Fruit fly (Drosophila melanogaster): ENCODE measurements around the gene CG13455.

DNA sequence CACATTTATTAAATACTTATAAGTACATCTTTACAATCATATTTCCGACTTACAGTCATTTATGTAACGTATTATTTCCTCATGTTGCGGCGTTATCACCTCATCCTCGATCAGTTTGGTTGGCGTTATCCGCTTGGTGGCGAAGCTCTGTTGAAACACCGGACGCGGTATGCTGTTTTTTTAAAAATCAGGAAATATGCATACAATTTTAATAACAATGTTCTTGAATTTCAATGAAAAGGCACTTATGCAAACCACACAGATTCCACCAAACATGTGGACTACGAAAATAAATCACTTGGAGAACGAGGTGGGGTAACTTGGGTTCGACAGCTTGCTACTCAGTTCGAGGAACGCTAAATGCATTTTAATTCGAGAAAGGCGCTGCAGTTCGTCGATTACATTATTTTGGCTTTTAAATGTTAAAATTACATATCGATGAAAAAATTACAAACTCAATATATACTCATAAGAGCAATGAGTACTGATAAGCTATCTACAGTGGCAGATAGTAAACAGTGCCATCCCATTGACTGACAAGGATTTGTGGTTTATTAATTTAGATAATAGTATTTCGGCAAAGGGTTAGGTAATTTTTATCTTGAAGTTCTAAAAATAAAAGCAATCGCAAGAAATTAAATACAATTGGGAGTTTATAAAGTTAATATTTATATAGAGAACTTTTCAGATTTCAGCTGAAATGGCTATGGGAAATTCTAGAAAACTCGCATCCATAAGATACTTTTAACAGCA lies 10.0 kb downstream of the CG13455 start:
- TF ChIP-seq CG13204 (GFP tag; optimal IDR thresholded peaks at IDR 0.05) (no peak), EcR (GFP tag; optimal IDR thresholded peaks at IDR 0.05) (no peak), Pif1A (GFP tag; optimal IDR thresholded peaks at IDR 0.05) (no peak), rn (GFP tag; IDR thresholded peaks at IDR 0.05) (no peak), CG34367 (tag; optimal IDR thresholded peaks at IDR 0.05) (no peak), Pif1B (GFP tag; optimal IDR thresholded peaks at IDR 0.05) (no peak)
